Worm (Caenorhabditis elegans): Measurements from ENCODE around the gene srw-66.

DNA sequence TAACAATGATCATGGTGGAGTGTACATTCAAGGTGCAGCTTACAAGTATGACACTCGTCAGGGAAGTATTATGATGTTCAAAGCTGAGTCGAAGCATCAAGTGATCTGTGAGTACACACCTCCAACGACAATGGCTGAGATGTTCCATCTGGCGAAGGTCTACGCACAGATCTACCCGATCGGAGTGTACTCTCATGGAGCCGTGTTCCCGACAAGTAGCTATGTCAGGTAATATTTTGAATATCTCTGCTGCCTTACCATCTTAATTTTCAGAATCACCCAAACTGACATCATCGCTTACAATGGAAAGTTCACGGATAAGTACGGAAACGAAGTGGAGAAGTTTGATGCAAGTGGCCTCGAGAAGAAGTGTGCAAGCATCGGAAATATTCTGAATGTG lies 15.0 kb downstream of the srw-66 start:
- TF ChIP-seq F57A8.1 (GFP tag; optimal IDR thresholded peaks at IDR 0.05): no peak
- TF ChIP-seq madf-8 (GFP tag; conservative IDR thresholded peaks at IDR 0.05): no peak
- TF ChIP-seq ets-4 (GFP tag; optimal IDR thresholded peaks at IDR 0.05): no peak
- no peak for TF ChIP-seq lsy-27 (tag; optimal IDR thresholded peaks at IDR 0.05; ENCODE audit: borderline replicate concordance, insufficient read depth)
- no peak for TF ChIP-seq tbp1 (GFP tag; optimal IDR thresholded peaks at IDR 0.05)
- no peak for TF ChIP-seq ama-1 (optimal IDR thresholded peaks at IDR 0.05)
- no peak for TF ChIP-seq ama-1 (GFP tag; optimal IDR thresholded peaks at IDR 0.05)
- no peak for TF ChIP-seq aptf-2 (GFP tag; conservative IDR thresholded peaks at IDR 0.05)
- no peak for TF ChIP-seq nhr-90 (tag; optimal IDR thresholded peaks at IDR 0.05)
- no peak for TF ChIP-seq bed-2 (GFP tag; IDR thresholded peaks at IDR 0.05)
- no peak for TF ChIP-seq dpff-1 (tag; optimal IDR thresholded peaks at IDR 0.05)
- TF ChIP-seq pha-4 (tag; optimal IDR thresholded peaks at IDR 0.05): no peak
- no peak for TF ChIP-seq T26A5.8 (tag; optimal IDR thresholded peaks at IDR 0.05)
- TF ChIP-seq ztf-6 (GFP tag; IDR thresholded peaks at IDR 0.05): no peak
